Worm (Caenorhabditis elegans) whole organism, young adult: ENCODE results near the gene F38A5.2.

ENCODE experiments used
- B0336.3 ChIP-seq: fragments of 200-800 bp; sonication (Bioruptor generic); IDR thresholded peaks from 2 replicates; pipeline ENCODE4 v1.3.6; 2022; ENCODE audit warnings: missing genetic modification characterization, missing compliant biosample characterization
- C06A6.2 ChIP-seq: fragments of 200-800 bp; sonication (Bioruptor generic); conservative IDR thresholded peaks from 2 replicates; pipeline ENCODE4 v1.3.6; 2022; ENCODE audit warnings: missing genetic modification characterization, missing compliant biosample characterization
- F22D6.2 ChIP-seq: sonication (generic microtip); optimal IDR thresholded peaks from 2 replicates; lab custom pipeline; 2016; ENCODE audit warnings: mild to moderate bottlenecking, missing genetic modification characterization, missing compliant biosample characterization
- F23B12.7 ChIP-seq: sonication (generic microtip); optimal IDR thresholded peaks from 2 replicates; lab custom pipeline; 2017; ENCODE audit warnings: missing genetic modification characterization, mild to moderate bottlenecking, missing compliant biosample characterization, antibody characterized with exemption, moderate library complexity; ENCODE audit not compliant: insufficient read depth
- F52B5.7 ChIP-seq: sonication (generic microtip); optimal IDR thresholded peaks from 2 replicates; lab custom pipeline; 2016; ENCODE audit warnings: mild to moderate bottlenecking, missing genetic modification characterization, missing compliant biosample characterization
- F55B11.4 ChIP-seq: sonication (generic microtip); optimal IDR thresholded peaks from 2 replicates; lab custom pipeline; 2016; ENCODE audit warnings: missing compliant biosample characterization, missing genetic modification characterization, borderline replicate concordance; ENCODE audit not compliant: insufficient read depth
- K11D2.4 ChIP-seq: fragments of 200-800 bp; sonication (Bioruptor generic); IDR thresholded peaks from 2 replicates; pipeline ENCODE4 v1.3.6; 2022; ENCODE audit warnings: missing genetic modification reagents, missing genetic modification characterization, missing compliant biosample characterization
- Y95B8A.8 ChIP-seq: fragments of 200-800 bp; sonication (Bioruptor generic); IDR thresholded peaks from 2 replicates; pipeline ENCODE4 v1.3.6; 2022; ENCODE audit warnings: missing genetic modification reagents, missing genetic modification characterization, missing compliant biosample characterization
- aptf-3 ChIP-seq: fragments of 200-800 bp; sonication (Bioruptor generic); IDR thresholded peaks from 2 replicates; pipeline ENCODE4 v1.3.6; 2022; ENCODE audit warnings: missing genetic modification characterization, missing compliant biosample characterization
- atf-7 ChIP-seq: sonication (generic microtip); optimal IDR thresholded peaks from 2 replicates; lab custom pipeline; 2017; ENCODE audit warnings: mild to moderate bottlenecking, missing genetic modification characterization, missing compliant biosample characterization
- attf-3 ChIP-seq: fragments of 200-800 bp; sonication (Bioruptor generic); conservative IDR thresholded peaks from 2 replicates; pipeline ENCODE4 v1.3.6; 2022; ENCODE audit warnings: missing genetic modification reagents, missing genetic modification characterization, missing compliant biosample characterization
- attf-5 ChIP-seq: fragments of 200-800 bp; sonication (Bioruptor generic); optimal IDR thresholded peaks from 2 replicates; lab custom pipeline; 2018; ENCODE audit warnings: mild to moderate bottlenecking, missing genetic modification characterization, missing compliant biosample characterization
- attf-6 ChIP-seq: fragments of 200-800 bp; sonication (Bioruptor generic); IDR thresholded peaks from 2 replicates; pipeline ENCODE4 v1.3.6; 2022; ENCODE audit warnings: missing genetic modification reagents, missing genetic modification characterization, missing compliant biosample characterization
- bed-1 ChIP-seq: fragments of 200-800 bp; sonication (Bioruptor generic); IDR thresholded peaks from 2 replicates; pipeline ENCODE4 v1.3.6; 2022; ENCODE audit warnings: missing genetic modification reagents, missing genetic modification characterization, missing compliant biosample characterization
- cebp-1 ChIP-seq, 2 experiments: fragments of 200-800 bp in 1 of 2; sonication (Bioruptor generic) in 1 of 2; sonication (generic microtip) in 1 of 2; IDR thresholded peaks in 1 of 2; optimal IDR thresholded peaks in 1 of 2; 2 replicates each; pipeline versions ENCODE4 v1.3.6 to Lab custom; 2017 to 2022; ENCODE audit warnings: missing compliant biosample characterization in 2 of 2, missing genetic modification characterization in 2 of 2, mild to moderate bottlenecking in 1 of 2, missing genetic modification reagents in 1 of 2, moderate library complexity in 1 of 2
- cebp-2 ChIP-seq: fragments of 200-800 bp; sonication (Bioruptor generic); IDR thresholded peaks from 2 replicates; pipeline ENCODE4 v1.3.6; 2022; ENCODE audit warnings: missing genetic modification characterization, missing compliant biosample characterization
- ceh-100 ChIP-seq: fragments of 200-800 bp; sonication (Bioruptor generic); IDR thresholded peaks from 2 replicates; pipeline ENCODE4 v1.3.6; 2022; ENCODE audit warnings: missing genetic modification reagents, missing genetic modification characterization, missing compliant biosample characterization
- ceh-40 ChIP-seq: fragments of 200-800 bp; sonication (Bioruptor generic); IDR thresholded peaks from 2 replicates; pipeline ENCODE4 v1.3.6; 2022; ENCODE audit warnings: missing genetic modification characterization, missing compliant biosample characterization
- efl-1 ChIP-seq: fragments of 150-350 bp; optimal IDR thresholded peaks from 2 replicates; lab custom pipeline; 2014; ENCODE audit warnings: missing biosample characterization, missing genetic modification reagents, missing genetic modification characterization
- egl-18 ChIP-seq: fragments of 200-800 bp; sonication (Bioruptor generic); IDR thresholded peaks from 2 replicates; pipeline ENCODE4 v1.3.6; 2022; ENCODE audit warnings: missing genetic modification reagents, missing genetic modification characterization, missing compliant biosample characterization
- egl-44 ChIP-seq: fragments of 200-800 bp; sonication (Bioruptor generic); IDR thresholded peaks from 2 replicates; pipeline ENCODE4 v1.3.6; 2022; ENCODE audit warnings: missing genetic modification reagents, missing genetic modification characterization, missing compliant biosample characterization
- ets-4 ChIP-seq: fragments of 200-800 bp; sonication (Bioruptor generic); optimal IDR thresholded peaks from 2 replicates; lab custom pipeline; 2018; ENCODE audit warnings: mild to moderate bottlenecking, missing genetic modification characterization, missing compliant biosample characterization
- hlh-12 ChIP-seq: sonication (generic microtip); optimal IDR thresholded peaks from 2 replicates; lab custom pipeline; 2016; ENCODE audit warnings: missing genetic modification characterization, missing compliant biosample characterization
- hmg-20 ChIP-seq: fragments of 200-800 bp; sonication (Bioruptor generic); IDR thresholded peaks from 2 replicates; pipeline ENCODE4 v1.3.6; 2022; ENCODE audit warnings: missing genetic modification reagents, missing genetic modification characterization, missing compliant biosample characterization
- lag-1 ChIP-seq: fragments of 200-800 bp; sonication (Bioruptor generic); IDR thresholded peaks from 2 replicates; pipeline ENCODE4 v1.3.6; 2022; ENCODE audit warnings: missing genetic modification reagents, missing genetic modification characterization, missing compliant biosample characterization
- let-607 ChIP-seq, 2 experiments: fragments of 200-800 bp in 1 of 2; sonication (Bioruptor generic) in 1 of 2; sonication (generic microtip) in 1 of 2; optimal IDR thresholded peaks; 2 replicates each; lab custom pipeline; 2016 to 2018; ENCODE audit warnings: mild to moderate bottlenecking in 2 of 2, missing compliant biosample characterization in 2 of 2, missing genetic modification characterization in 2 of 2, moderate library complexity in 2 of 2, missing genotype in 1 of 2
- lin-40 ChIP-seq: sonication (generic microtip); optimal IDR thresholded peaks from 2 replicates; lab custom pipeline; 2016; ENCODE audit warnings: missing genetic modification characterization, mild to moderate bottlenecking, missing compliant biosample characterization, missing genotype, missing genetic modification reagents
- lin-54 ChIP-seq: fragments of 200-800 bp; sonication (Bioruptor generic); optimal IDR thresholded peaks from 2 replicates; lab custom pipeline; 2018; ENCODE audit warnings: mild to moderate bottlenecking, missing genetic modification characterization, missing compliant biosample characterization
- lir-1 ChIP-seq: fragments of 200-800 bp; sonication (Bioruptor generic); conservative IDR thresholded peaks from 2 replicates; pipeline ENCODE4 v1.3.6; 2022; ENCODE audit warnings: missing genetic modification reagents, missing genetic modification characterization, missing compliant biosample characterization
- lsl-1 ChIP-seq: fragments of 200-800 bp; sonication (Bioruptor generic); optimal IDR thresholded peaks from 2 replicates; lab custom pipeline; 2018; ENCODE audit warnings: mild to moderate bottlenecking, missing genetic modification characterization, moderate library complexity, missing compliant biosample characterization
- lsy-27 ChIP-seq: sonication (generic microtip); optimal IDR thresholded peaks from 2 replicates; lab custom pipeline; 2017; ENCODE audit warnings: missing genetic modification characterization, mild to moderate bottlenecking, missing compliant biosample characterization, antibody characterized with exemption, missing genotype, borderline replicate concordance; ENCODE audit not compliant: insufficient read depth
- mes-4 ChIP-seq: sonication (generic microtip); optimal IDR thresholded peaks from 2 replicates; lab custom pipeline; 2016; ENCODE audit warnings: missing genotype, missing genetic modification characterization, missing compliant biosample characterization
- nfya-2 ChIP-seq: fragments of 200-800 bp; sonication (Bioruptor generic); IDR thresholded peaks from 2 replicates; pipeline ENCODE4 v1.3.6; 2022; ENCODE audit warnings: missing genetic modification reagents, missing genetic modification characterization, missing compliant biosample characterization
- nhr-90 ChIP-seq: sonication (generic microtip); optimal IDR thresholded peaks from 2 replicates; lab custom pipeline; 2016; ENCODE audit warnings: missing genotype, mild to moderate bottlenecking, missing genetic modification characterization, missing compliant biosample characterization
- pbrm-1 ChIP-seq: fragments of 200-800 bp; sonication (Bioruptor generic); IDR thresholded peaks from 2 replicates; pipeline ENCODE4 v1.3.6; 2022; ENCODE audit warnings: missing genetic modification reagents, missing genetic modification characterization, missing compliant biosample characterization
- pha-4 ChIP-seq: fragments of 150-350 bp; sonication (generic microtip); optimal IDR thresholded peaks from 2 replicates; lab custom pipeline; 2014; ENCODE audit warnings: missing biosample characterization, missing genetic modification reagents, missing genetic modification characterization
- rcor-1 ChIP-seq: fragments of 200-800 bp; sonication (Bioruptor generic); IDR thresholded peaks from 2 replicates; pipeline ENCODE4 v1.3.6; 2022; ENCODE audit warnings: missing genetic modification reagents, missing genetic modification characterization, missing compliant biosample characterization
- rec-8 ChIP-seq, 2 experiments: sonication (generic microtip); optimal IDR thresholded peaks; 2 replicates each; lab custom pipeline; 2016; ENCODE audit warnings: mild to moderate bottlenecking in 2 of 2, missing genetic modification characterization in 2 of 2, missing genetic modification reagents in 2 of 2, missing genotype in 2 of 2, missing biosample characterization in 1 of 2, missing compliant biosample characterization in 1 of 2, moderate library complexity in 1 of 2
- rpc-1 ChIP-seq, 2 experiments: fragments of 150-350 bp in 1 of 2; sonication (generic microtip) in 1 of 2; optimal IDR thresholded peaks; 2 replicates each; lab custom pipeline; 2014 to 2018; ENCODE audit warnings: missing biosample characterization in 1 of 2, missing genetic modification characterization in 1 of 2, missing genetic modification reagents in 1 of 2, missing genotype in 1 of 2
- somi-1 ChIP-seq: fragments of 200-800 bp; sonication (Bioruptor generic); optimal IDR thresholded peaks from 2 replicates; lab custom pipeline; 2018; ENCODE audit warnings: mild to moderate bottlenecking, missing genetic modification characterization, missing compliant biosample characterization
- tlf-1 ChIP-seq: fragments of 200-800 bp; sonication (Bioruptor generic); optimal IDR thresholded peaks from 2 replicates; lab custom pipeline; 2018; ENCODE audit warnings: mild to moderate bottlenecking, missing genetic modification characterization, missing compliant biosample characterization
- unc-130 ChIP-seq: sonication (generic microtip); optimal IDR thresholded peaks from 2 replicates; lab custom pipeline; 2016; ENCODE audit warnings: missing genetic modification reagents, missing genetic modification characterization, missing compliant biosample characterization
- ztf-18 ChIP-seq: sonication (generic microtip); optimal IDR thresholded peaks from 2 replicates; lab custom pipeline; 2016; ENCODE audit warnings: missing genotype, mild to moderate bottlenecking, missing genetic modification characterization, missing compliant biosample characterization
- ztf-3 ChIP-seq: fragments of 200-800 bp; sonication (Bioruptor generic); optimal IDR thresholded peaks from 2 replicates; lab custom pipeline; 2018; ENCODE audit warnings: mild to moderate bottlenecking, missing genetic modification characterization, missing compliant biosample characterization
- ztf-6 ChIP-seq: fragments of 200-800 bp; sonication (Bioruptor generic); IDR thresholded peaks from 2 replicates; pipeline ENCODE4 v1.3.6; 2022; ENCODE audit warnings: missing genetic modification reagents, missing genetic modification characterization, missing compliant biosample characterization

F38A5.2 gene

DNA sequence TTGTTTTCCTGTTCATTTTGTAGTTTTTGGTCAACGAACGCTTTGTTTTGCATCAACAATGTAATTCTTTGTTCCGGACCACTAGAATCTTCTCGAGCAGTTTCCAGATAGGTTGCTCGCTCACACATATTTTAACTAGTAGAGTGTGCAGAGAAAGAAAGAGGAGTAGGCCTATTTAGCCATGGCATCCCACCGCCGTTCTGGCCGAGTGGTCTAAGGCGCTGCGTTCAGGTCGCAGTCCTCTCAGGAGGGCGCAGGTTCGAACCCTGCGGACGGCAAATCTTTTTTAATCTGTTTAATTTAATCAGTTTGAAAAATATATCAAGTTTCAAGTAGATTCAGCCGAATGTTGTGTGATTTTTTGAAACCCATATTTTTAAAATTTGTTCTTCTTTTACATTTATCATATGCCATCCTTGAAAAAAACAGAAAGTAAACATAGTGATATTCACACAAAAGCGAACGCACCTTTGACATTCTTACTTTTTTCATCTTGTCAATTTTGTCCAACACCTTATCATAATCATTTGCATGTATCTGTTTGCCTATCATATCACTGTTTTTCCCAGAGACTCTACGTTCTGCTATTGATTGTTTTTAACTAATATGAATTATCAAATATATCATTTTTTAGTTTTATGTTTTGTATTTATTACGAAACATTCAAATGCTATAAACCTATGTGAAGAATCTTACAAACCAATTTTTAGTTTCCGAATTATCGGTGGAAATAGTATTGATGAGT lies 28.4 kb downstream of the F38A5.2 start, which contains the start of gene try-3 (continued):
- TF ChIP-seq K11D2.4 (GFP tag; lab: Robert Waterston, UW) (peak; percentile 78), lin-54 (peak; percentile 74), lsy-27 (tag; lab: Kevin White, UChicago) (no peak), hlh-12 (tag; lab: Kevin White, UChicago) (no peak), hmg-20 (GFP tag; lab: Robert Waterston, UW) (peak; percentile 71), Y95B8A.8 (GFP tag; lab: Robert Waterston, UW) (peak; percentile 63; the same call in 1 of the 2 replicates), rcor-1 (GFP tag; lab: Robert Waterston, UW) (peak; percentile 68), mes-4 (tag; lab: Kevin White, UChicago) (no peak), cebp-1 (GFP tag; IDR thresholded peaks at IDR 0.05; lab: Robert Waterston, UW) (peak; percentile 57), cebp-1 (tag; optimal IDR thresholded peaks at IDR 0.05; lab: Kevin White, UChicago) (peak; percentile 73), F23B12.7 (tag; lab: Kevin White, UChicago) (peak; percentile 65), ets-4 (GFP tag; lab: Kevin White, UChicago) (peak; percentile 13), ztf-6 (GFP tag; lab: Robert Waterston, UW) (0 out of 2 replicates have a peak, but pooled peaks have one; percentile 66), attf-5 (peak; percentile 54), lsl-1 (GFP tag; lab: Kevin White, UChicago) (peak; percentile 32), somi-1 (GFP tag; lab: Kevin White, UChicago) (peak; percentile 15), ceh-40 (GFP tag; lab: Robert Waterston, UW) (0 out of 2 replicates have a peak, but pooled peaks have one; percentile 44), aptf-3 (GFP tag; lab: Robert Waterston, UW) (0 out of 2 replicates have a peak, but pooled peaks have one; percentile 18), atf-7 (peak; percentile 55), B0336.3 (GFP tag; lab: Robert Waterston, UW) (peak; percentile 81), lir-1 (GFP tag; lab: Robert Waterston, UW) (peak; percentile 47; the same call in 1 of the 2 replicates), let-607 (tag; optimal IDR thresholded peaks at IDR 0.05; lab: Kevin White, UChicago) (peak in 1 of 2 experiments; percentile 42), lag-1 (GFP tag; lab: Robert Waterston, UW) (no peak), ztf-18 (tag; lab: Kevin White, UChicago) (peak; percentile 66), cebp-2 (GFP tag; lab: Robert Waterston, UW) (peak; percentile 79; the same call in 1 of the 2 replicates), rec-8 (tag; optimal IDR thresholded peaks at IDR 0.05; lab: Kevin White, UChicago) (peak; percentile 18 to 46), pha-4 (tag; lab: Kevin White, UChicago) (no peak), lin-40 (tag; lab: Kevin White, UChicago) (peak; percentile 56), F22D6.2 (tag; lab: Kevin White, UChicago) (no peak), ceh-100 (GFP tag; lab: Robert Waterston, UW) (peak; percentile 72), egl-44 (GFP tag; lab: Robert Waterston, UW) (peak; percentile 31; the same call in 1 of the 2 replicates), rpc-1 (optimal IDR thresholded peaks at IDR 0.05; lab: Kevin White, UChicago) (peak; percentile 74), rpc-1 (tag; optimal IDR thresholded peaks at IDR 0.05; lab: Kevin White, UChicago) (peak; percentile 89), unc-130 (no peak), C06A6.2 (GFP tag; lab: Robert Waterston, UW) (peak; percentile 55; the same call in 1 of the 2 replicates), tlf-1 (GFP tag; lab: Kevin White, UChicago) (peak; percentile 26), egl-18 (no peak), attf-3 (GFP tag; lab: Robert Waterston, UW) (no peak; the same call in 1 of the 2 replicates), efl-1 (GFP tag; lab: Kevin White, UChicago) (no peak), pbrm-1 (peak; percentile 90), F55B11.4 (tag; lab: Kevin White, UChicago) (no peak), nfya-2 (GFP tag; lab: Robert Waterston, UW) (no peak), nhr-90 (tag; lab: Kevin White, UChicago) (peak; percentile 71), ztf-3 (GFP tag; lab: Kevin White, UChicago) (peak; percentile 18), bed-1 (GFP tag; lab: Robert Waterston, UW) (no peak), attf-6 (GFP tag; lab: Robert Waterston, UW) (peak; percentile 82; the same call in 1 of the 2 replicates), F52B5.7 (tag; lab: Kevin White, UChicago) (peak; percentile 75)
